Worm (Caenorhabditis elegans) whole organism, young adult: ENCODE results near the gene pbs-6.
A peak's percentile ranks its signal among the peaks of the same experiment; 100 is the strongest.

Experiments
- B0261.1 ChIP-seq: sonication (generic microtip); optimal IDR thresholded peaks from 2 replicates; lab custom pipeline; 2016; ENCODE audit warnings: mild to moderate bottlenecking, missing genetic modification characterization, moderate library complexity, missing compliant biosample characterization
- K12H6.12 ChIP-seq: fragments of 200-800 bp; sonication (Bioruptor generic); optimal IDR thresholded peaks from 2 replicates; lab custom pipeline; 2018; ENCODE audit warnings: mild to moderate bottlenecking, missing genetic modification characterization, missing compliant biosample characterization
- T07F8.4 ChIP-seq: sonication (generic microtip); optimal IDR thresholded peaks from 2 replicates; lab custom pipeline; 2016; ENCODE audit warnings: mild to moderate bottlenecking, missing genetic modification characterization, moderate library complexity, missing compliant biosample characterization
- Y53F4B.3 ChIP-seq: fragments of 200-800 bp; sonication (Bioruptor generic); IDR thresholded peaks from 2 replicates; pipeline ENCODE4 v1.3.6; 2022; ENCODE audit warnings: missing genetic modification reagents, missing genetic modification characterization, missing compliant biosample characterization
- ZK185.1 ChIP-seq: sonication (generic microtip); optimal IDR thresholded peaks from 2 replicates; lab custom pipeline; 2016; ENCODE audit warnings: mild to moderate bottlenecking, missing genetic modification characterization, missing compliant biosample characterization; ENCODE audit not compliant: poor library complexity, severe bottlenecking
- ama-1 ChIP-seq, 3 experiments: fragments of 150-350 bp in 1 of 3; sonication (generic microtip) in 2 of 3; optimal IDR thresholded peaks; 2 replicates each; lab custom pipeline; 2014 to 2018; ENCODE audit warnings: missing biosample characterization in 2 of 3, missing genetic modification characterization in 2 of 3, missing genetic modification reagents in 2 of 3
- atf-7 ChIP-seq: sonication (generic microtip); optimal IDR thresholded peaks from 2 replicates; lab custom pipeline; 2017; ENCODE audit warnings: mild to moderate bottlenecking, missing genetic modification characterization, missing compliant biosample characterization
- bed-2 ChIP-seq: fragments of 200-800 bp; sonication (Bioruptor generic); IDR thresholded peaks from 2 replicates; pipeline ENCODE4 v1.3.6; 2022; ENCODE audit warnings: missing genetic modification reagents, missing genetic modification characterization, missing compliant biosample characterization
- ccch-3 ChIP-seq: fragments of 200-800 bp; sonication (Bioruptor generic); optimal IDR thresholded peaks from 2 replicates; lab custom pipeline; 2018; ENCODE audit warnings: mild to moderate bottlenecking, missing genetic modification characterization, missing compliant biosample characterization
- cebp-2 ChIP-seq: fragments of 200-800 bp; sonication (Bioruptor generic); IDR thresholded peaks from 2 replicates; pipeline ENCODE4 v1.3.6; 2022; ENCODE audit warnings: missing genetic modification characterization, missing compliant biosample characterization
- ceh-58 ChIP-seq: fragments of 200-800 bp; sonication (Bioruptor generic); IDR thresholded peaks from 2 replicates; pipeline ENCODE4 v1.3.6; 2022; ENCODE audit warnings: missing genetic modification characterization, missing compliant biosample characterization
- ceh-79 ChIP-seq: sonication (generic microtip); optimal IDR thresholded peaks from 2 replicates; lab custom pipeline; 2017; ENCODE audit warnings: mild to moderate bottlenecking, missing genetic modification characterization, missing compliant biosample characterization
- ceh-91 ChIP-seq: fragments of 200-800 bp; sonication (Bioruptor generic); IDR thresholded peaks from 2 replicates; pipeline ENCODE4 v1.3.6; 2022; ENCODE audit warnings: missing genetic modification reagents, missing genetic modification characterization, missing compliant biosample characterization
- efl-1 ChIP-seq: fragments of 150-350 bp; optimal IDR thresholded peaks from 2 replicates; lab custom pipeline; 2014; ENCODE audit warnings: missing biosample characterization, missing genetic modification reagents, missing genetic modification characterization
- gei-17 ChIP-seq: fragments of 200-800 bp; sonication (Bioruptor generic); optimal IDR thresholded peaks from 2 replicates; lab custom pipeline; 2018; ENCODE audit warnings: mild to moderate bottlenecking, missing genetic modification characterization, missing compliant biosample characterization
- him-1 ChIP-seq: sonication (generic microtip); optimal IDR thresholded peaks from 2 replicates; lab custom pipeline; 2016; ENCODE audit warnings: missing genotype, missing genetic modification reagents, missing genetic modification characterization, missing compliant biosample characterization
- hlh-26 ChIP-seq: fragments of 200-800 bp; sonication (Bioruptor generic); conservative IDR thresholded peaks from 2 replicates; pipeline ENCODE4 v1.3.6; 2022; ENCODE audit warnings: missing genetic modification reagents, missing genetic modification characterization, missing compliant biosample characterization
- hmg-20 ChIP-seq: fragments of 200-800 bp; sonication (Bioruptor generic); IDR thresholded peaks from 2 replicates; pipeline ENCODE4 v1.3.6; 2022; ENCODE audit warnings: missing genetic modification reagents, missing genetic modification characterization, missing compliant biosample characterization
- let-526 ChIP-seq: fragments of 200-800 bp; sonication (Bioruptor generic); IDR thresholded peaks from 2 replicates; pipeline ENCODE4 v1.3.6; 2022; ENCODE audit warnings: missing genetic modification reagents, missing genetic modification characterization, missing compliant biosample characterization
- let-607 ChIP-seq, 2 experiments: fragments of 200-800 bp in 1 of 2; sonication (Bioruptor generic) in 1 of 2; sonication (generic microtip) in 1 of 2; optimal IDR thresholded peaks; 2 replicates each; lab custom pipeline; 2016 to 2018; ENCODE audit warnings: mild to moderate bottlenecking in 2 of 2, missing compliant biosample characterization in 2 of 2, missing genetic modification characterization in 2 of 2, moderate library complexity in 2 of 2, missing genotype in 1 of 2
- lsl-1 ChIP-seq: fragments of 200-800 bp; sonication (Bioruptor generic); optimal IDR thresholded peaks from 2 replicates; lab custom pipeline; 2018; ENCODE audit warnings: mild to moderate bottlenecking, missing genetic modification characterization, moderate library complexity, missing compliant biosample characterization
- madf-8 ChIP-seq: fragments of 200-800 bp; sonication (Bioruptor generic); conservative IDR thresholded peaks from 2 replicates; pipeline ENCODE4 v1.3.6; 2022; ENCODE audit warnings: missing genetic modification reagents, missing genetic modification characterization, missing compliant biosample characterization
- mes-4 ChIP-seq: sonication (generic microtip); optimal IDR thresholded peaks from 2 replicates; lab custom pipeline; 2016; ENCODE audit warnings: missing genotype, missing genetic modification characterization, missing compliant biosample characterization
- pha-4 ChIP-seq: fragments of 150-350 bp; sonication (generic microtip); optimal IDR thresholded peaks from 2 replicates; lab custom pipeline; 2014; ENCODE audit warnings: missing biosample characterization, missing genetic modification reagents, missing genetic modification characterization
- rcor-1 ChIP-seq: fragments of 200-800 bp; sonication (Bioruptor generic); IDR thresholded peaks from 2 replicates; pipeline ENCODE4 v1.3.6; 2022; ENCODE audit warnings: missing genetic modification reagents, missing genetic modification characterization, missing compliant biosample characterization
- rec-8 ChIP-seq, 2 experiments: sonication (generic microtip); optimal IDR thresholded peaks; 2 replicates each; lab custom pipeline; 2016; ENCODE audit warnings: mild to moderate bottlenecking in 2 of 2, missing genetic modification characterization in 2 of 2, missing genetic modification reagents in 2 of 2, missing genotype in 2 of 2, missing biosample characterization in 1 of 2, missing compliant biosample characterization in 1 of 2, moderate library complexity in 1 of 2
- snpc-1.1 ChIP-seq: sonication (generic microtip); optimal IDR thresholded peaks from 2 replicates; lab custom pipeline; 2017; ENCODE audit warnings: missing genetic modification characterization, mild to moderate bottlenecking, missing compliant biosample characterization, antibody characterized with exemption, moderate library complexity, missing genotype, missing genetic modification reagents; ENCODE audit not compliant: insufficient read depth
- tbx-9 ChIP-seq: sonication (generic microtip); optimal IDR thresholded peaks from 2 replicates; lab custom pipeline; 2016; ENCODE audit warnings: borderline replicate concordance, missing genetic modification characterization, inconsistent platforms, missing compliant biosample characterization
- tlf-1 ChIP-seq: fragments of 200-800 bp; sonication (Bioruptor generic); optimal IDR thresholded peaks from 2 replicates; lab custom pipeline; 2018; ENCODE audit warnings: mild to moderate bottlenecking, missing genetic modification characterization, missing compliant biosample characterization
- ztf-18 ChIP-seq: sonication (generic microtip); optimal IDR thresholded peaks from 2 replicates; lab custom pipeline; 2016; ENCODE audit warnings: missing genotype, mild to moderate bottlenecking, missing genetic modification characterization, missing compliant biosample characterization
- ztf-25 ChIP-seq: fragments of 200-800 bp; sonication (Bioruptor generic); IDR thresholded peaks from 2 replicates; pipeline ENCODE4 v1.3.6; 2022; ENCODE audit warnings: missing genetic modification reagents, missing genetic modification characterization, missing compliant biosample characterization
- ztf-28 ChIP-seq: fragments of 200-800 bp; sonication (Bioruptor generic); IDR thresholded peaks from 2 replicates; pipeline ENCODE4 v1.3.6; 2022; ENCODE audit warnings: missing genetic modification reagents, missing genetic modification characterization, missing compliant biosample characterization
- ztf-6 ChIP-seq: fragments of 200-800 bp; sonication (Bioruptor generic); IDR thresholded peaks from 2 replicates; pipeline ENCODE4 v1.3.6; 2022; ENCODE audit warnings: missing genetic modification reagents, missing genetic modification characterization, missing compliant biosample characterization

Gene pbs-6

ce11 chrIII:8209775-8210174 is 34.1 kb downstream of the pbs-6 start, which contains the start of gene C30A5.10:
Gene C30A5.10 (minus strand): TSS chrIII:8209875.
- TF ChIP-seq tbx-9 (tag; lab: Kevin White, UChicago) (no peak), lsl-1 (GFP tag; lab: Kevin White, UChicago) (no peak), cebp-2 (GFP tag; lab: Robert Waterston, UW) (no peak), Y53F4B.3 (GFP tag; lab: Robert Waterston, UW) (no peak), atf-7 (tag; lab: Kevin White, UChicago) (no peak), rcor-1 (GFP tag; lab: Robert Waterston, UW) (no peak)

ce11 chrIII:8202754-8203153 is 41.1 kb downstream of the pbs-6 start, which contains the start of gene snb-5:
Gene snb-5 (plus strand): TSS chrIII:8203054.
- no peak for TF ChIP-seq rec-8 (tag; optimal IDR thresholded peaks at IDR 0.05; lab: Kevin White, UChicago)

ce11 chrIII:8201760-8202159 is 42.1 kb downstream of the pbs-6 start:
- TF ChIP-seq K12H6.12 (tag; lab: Kevin White, UChicago) (peak; percentile 65), B0261.1 (tag; lab: Kevin White, UChicago) (no peak), hmg-20 (GFP tag; lab: Robert Waterston, UW) (no peak), ZK185.1 (no peak), pha-4 (tag; lab: Kevin White, UChicago) (no peak), gei-17 (GFP tag; lab: Kevin White, UChicago) (no peak), let-607 (tag; optimal IDR thresholded peaks at IDR 0.05; lab: Kevin White, UChicago) (no peak), him-1 (no peak), ceh-58 (GFP tag; lab: Robert Waterston, UW) (no peak)
- TF ChIP-seq, all 124 proteins: peak for 1

ce11 chrIII:8201117-8201516 is 42.8 kb downstream of the pbs-6 start, which contains the start of gene unc-36:
Gene unc-36 (minus strand): TSS chrIII:8201217.
- TF ChIP-seq let-526 (no peak), atf-7 (tag; lab: Kevin White, UChicago) (no peak), ztf-28 (GFP tag; lab: Robert Waterston, UW) (no peak), cebp-2 (GFP tag; lab: Robert Waterston, UW) (no peak), ccch-3 (no peak), let-607 (tag; optimal IDR thresholded peaks at IDR 0.05; lab: Kevin White, UChicago) (no peak), snpc-1.1 (no peak), efl-1 (GFP tag; lab: Kevin White, UChicago) (no peak), ama-1 (optimal IDR thresholded peaks at IDR 0.05; lab: Kevin White, UChicago) (no peak), ama-1 (GFP tag; optimal IDR thresholded peaks at IDR 0.05; lab: Kevin White, UChicago) (no peak), ztf-6 (GFP tag; lab: Robert Waterston, UW) (no peak), ceh-79 (tag; lab: Kevin White, UChicago) (no peak), ceh-91 (GFP tag; lab: Robert Waterston, UW) (no peak), T07F8.4 (no peak), tlf-1 (GFP tag; lab: Kevin White, UChicago) (no peak), ztf-25 (GFP tag; lab: Robert Waterston, UW) (no peak), mes-4 (no peak), ztf-18 (no peak), bed-2 (GFP tag; lab: Robert Waterston, UW) (no peak), hlh-26 (GFP tag; lab: Robert Waterston, UW) (no peak), madf-8 (GFP tag; lab: Robert Waterston, UW) (no peak)
